Worm (Caenorhabditis elegans): ENCODE measurements around the gene cpg-1.
A peak's percentile ranks its signal among the peaks of the same experiment; 100 is the strongest.

The cpg-1 gene

ce11 chrIII:4449357-4449756 is 39.8 kb upstream of the cpg-1 start (continued):
- no peak for TF ChIP-seq Y105C5A.15 (GFP tag; IDR thresholded peaks at IDR 0.05)
- no peak for TF ChIP-seq zfp-2 (tag; optimal IDR thresholded peaks at IDR 0.05)
- no peak for TF ChIP-seq dpl-1 (GFP tag; optimal IDR thresholded peaks at IDR 0.05)
- TF ChIP-seq saeg-2 (GFP tag; IDR thresholded peaks at IDR 0.05) = no peak
- no peak for TF ChIP-seq jun-1 (tag; optimal IDR thresholded peaks at IDR 0.05)
- TF ChIP-seq ctbp-1 (GFP tag; IDR thresholded peaks at IDR 0.05) = no peak
- no peak for TF ChIP-seq daf-8 (GFP tag; IDR thresholded peaks at IDR 0.05)
- TF ChIP-seq mdt-29 (GFP tag; IDR thresholded peaks at IDR 0.05) = 0 out of 2 replicates have a peak, but pooled peaks have one; percentile 7
- TF ChIP-seq hif-1 (tag; optimal IDR thresholded peaks at IDR 0.05) = no peak
- no peak for TF ChIP-seq nhr-237 (tag; optimal IDR thresholded peaks at IDR 0.05)
- peak; percentile 51 for TF ChIP-seq unc-130 (GFP tag; optimal IDR thresholded peaks at IDR 0.05)
- TF ChIP-seq skn-1 (tag; optimal IDR thresholded peaks at IDR 0.05) = no peak
- no peak for TF ChIP-seq rbr-2 (tag; optimal IDR thresholded peaks at IDR 0.05)
- no peak for TF ChIP-seq ceh-32 (tag; optimal IDR thresholded peaks at IDR 0.05; ENCODE audit: poor library complexity)
- no peak for TF ChIP-seq lir-3 (tag; optimal IDR thresholded peaks at IDR 0.05)
- no peak for TF ChIP-seq nhr-42 (GFP tag; IDR thresholded peaks at IDR 0.05)
- TF ChIP-seq dmd-8 (GFP tag; IDR thresholded peaks at IDR 0.05) = 0 out of 2 replicates have a peak, but pooled peaks have one; percentile 60
- TF ChIP-seq ZK546.5 (tag; optimal IDR thresholded peaks at IDR 0.05) = no peak
- 0 out of 2 replicates have a peak, but pooled peaks have one; percentile 41 for TF ChIP-seq egl-43 (GFP tag; IDR thresholded peaks at IDR 0.05)
- no peak for TF ChIP-seq lin-29 (GFP tag; IDR thresholded peaks at IDR 0.05)
- TF ChIP-seq nhr-25 (tag; optimal IDR thresholded peaks at IDR 0.05; ENCODE audit: borderline replicate concordance, insufficient read depth) = no peak
- TF ChIP-seq ztf-11 (tag; optimal IDR thresholded peaks at IDR 0.05) = no peak
- TF ChIP-seq attf-4 (tag; optimal IDR thresholded peaks at IDR 0.05) = no peak
- 0 out of 2 replicates have a peak, but pooled peaks have one; percentile 29 for TF ChIP-seq Y75B8A.6 (GFP tag; IDR thresholded peaks at IDR 0.05)
- TF ChIP-seq sdz-12 (GFP tag; optimal IDR thresholded peaks at IDR 0.05) = no peak
- no peak for TF ChIP-seq ceh-62 (tag; optimal IDR thresholded peaks at IDR 0.05)
- TF ChIP-seq snpc-4 (tag; optimal IDR thresholded peaks at IDR 0.05) = no peak
- no peak for TF ChIP-seq nhr-6 (tag; optimal IDR thresholded peaks at IDR 0.05)
- TF ChIP-seq daf-12 (tag; optimal IDR thresholded peaks at IDR 0.05) = no peak
- 0 out of 2 replicates have a peak, but pooled peaks have one; percentile 53 for TF ChIP-seq snpc-1.2 (GFP tag; IDR thresholded peaks at IDR 0.05)
- TF ChIP-seq mxl-3 (GFP tag; optimal IDR thresholded peaks at IDR 0.05) = no peak
- peak; percentile 10 for TF ChIP-seq mes-2 (tag; optimal IDR thresholded peaks at IDR 0.05; ENCODE audit: poor library complexity, severe bottlenecking)
- no peak for TF ChIP-seq ceh-28 (tag; optimal IDR thresholded peaks at IDR 0.05)
- TF ChIP-seq zip-11 (GFP tag; IDR thresholded peaks at IDR 0.05) = no peak
- peak; percentile 12 for TF ChIP-seq nhr-48 (tag; optimal IDR thresholded peaks at IDR 0.05)
- TF ChIP-seq F44E2.7 (GFP tag; IDR thresholded peaks at IDR 0.05) = no peak
- TF ChIP-seq vab-7 (GFP tag; IDR thresholded peaks at IDR 0.05) = peak; percentile 49; the same call in 1 of the 2 replicates
- TF ChIP-seq lin-15B (tag; optimal IDR thresholded peaks at IDR 0.05) = no peak
- peak; percentile 63 for TF ChIP-seq lin-38 (GFP tag; IDR thresholded peaks at IDR 0.05)
- no peak for TF ChIP-seq cey-2 (tag; optimal IDR thresholded peaks at IDR 0.05; ENCODE audit: borderline replicate concordance, insufficient read depth)
- TF ChIP-seq nhr-10 (tag; optimal IDR thresholded peaks at IDR 0.05) = no peak
- TF ChIP-seq pha-4 (GFP tag; IDR thresholded peaks at IDR 0.05) = peak; percentile 41; the same call in 1 of the 2 replicates
- TF ChIP-seq pha-4 (tag; optimal IDR thresholded peaks at IDR 0.05) = no peak
- no peak for TF ChIP-seq T26A8.4 (GFP tag; IDR thresholded peaks at IDR 0.05)
- no peak for TF ChIP-seq zip-2 (tag; optimal IDR thresholded peaks at IDR 0.05)
- no peak for TF ChIP-seq lin-1 (GFP tag; IDR thresholded peaks at IDR 0.05)
- no peak for TF ChIP-seq ztf-7 (tag; optimal IDR thresholded peaks at IDR 0.05)
- no peak for TF ChIP-seq ces-1 (GFP tag; optimal IDR thresholded peaks at IDR 0.05)
- TF ChIP-seq fkh-10 (GFP tag; optimal IDR thresholded peaks at IDR 0.05) = no peak
- TF ChIP-seq spr-1 (tag; optimal IDR thresholded peaks at IDR 0.05) = no peak
- TF ChIP-seq fos-1 (tag; optimal IDR thresholded peaks at IDR 0.05) = no peak
- TF ChIP-seq madf-5 (GFP tag; IDR thresholded peaks at IDR 0.05) = 0 out of 4 replicates have a peak, but pooled peaks have one; percentile 6 to 28

All from whole organism, L4 larva.